Worm (Caenorhabditis elegans) whole organism, midembryonic: ENCODE data around the gene C25G4.3.

ENCODE experiments used
- cog-1 ChIP-seq: sonication (generic microtip); optimal IDR thresholded peaks from 2 replicates; lab custom pipeline; 2016; ENCODE audit warnings: missing genetic modification characterization, missing compliant biosample characterization
- flt-1 ChIP-seq: fragments of 200-800 bp; sonication (Bioruptor generic); IDR thresholded peaks from 2 replicates; pipeline ENCODE4 v1.3.6; 2022; ENCODE audit warnings: missing genetic modification characterization, missing compliant biosample characterization
- klf-2 ChIP-seq: fragments of 200-800 bp; sonication (Bioruptor generic); conservative IDR thresholded peaks from 2 replicates; pipeline ENCODE4 v1.3.6; 2022; ENCODE audit warnings: missing genetic modification reagents, missing genetic modification characterization, missing compliant biosample characterization
- med-1 ChIP-seq: sonication (generic microtip); optimal IDR thresholded peaks from 2 replicates; lab custom pipeline; 2017; ENCODE audit warnings: missing genetic modification characterization, mild to moderate bottlenecking, missing compliant biosample characterization, antibody characterized with exemption, missing genetic modification reagents; ENCODE audit not compliant: insufficient read depth
- ref-1 ChIP-seq: fragments of 200-800 bp; sonication (Bioruptor generic); conservative IDR thresholded peaks from 2 replicates; pipeline ENCODE4 v1.3.6; 2022; ENCODE audit warnings: missing genetic modification reagents, missing genetic modification characterization, missing compliant biosample characterization
- tab-1 ChIP-seq: fragments of 200-800 bp; sonication (Bioruptor generic); IDR thresholded peaks from 2 replicates; pipeline ENCODE4 v1.3.6; 2022; ENCODE audit warnings: missing genetic modification characterization, missing compliant biosample characterization
- ztf-29 ChIP-seq: fragments of 200-800 bp; sonication (Bioruptor generic); IDR thresholded peaks from 2 replicates; pipeline ENCODE4 v1.3.6; 2022; ENCODE audit warnings: missing genetic modification reagents, missing genetic modification characterization, missing compliant biosample characterization

- TF ChIP-seq klf-2 (GFP tag; lab: Robert Waterston, UW) (no peak), ztf-29 (no peak), cog-1 (no peak), ref-1 (GFP tag; lab: Robert Waterston, UW) (no peak), med-1 (GFP tag; lab: Kevin White, UChicago) (no peak), flt-1 (no peak), tab-1 (GFP tag; lab: Robert Waterston, UW) (no peak)
Measured at ce11 chrIV:12428467-12428866, 17.2 kb downstream of the C25G4.3 start, which contains the start of gene col-130.
